Worm (Caenorhabditis elegans): ENCODE measurements around the gene F32D8.2.

Gene F32D8.2

ce11 chrV:10887564-10887963 is 4.0 kb downstream of the F32D8.2 start:
- TF ChIP-seq nhr-77 (tag; optimal IDR thresholded peaks at IDR 0.05) (no peak), efl-1 (optimal IDR thresholded peaks at IDR 0.05) (no peak), efl-1 (GFP tag; optimal IDR thresholded peaks at IDR 0.05 in 1 of 2) (peak in 1 of 2 experiments; percentile 89), nhr-84 (tag; optimal IDR thresholded peaks at IDR 0.05) (no peak), nhr-90 (tag; optimal IDR thresholded peaks at IDR 0.05; ENCODE audit: poor library complexity) (peak; percentile 28), nhr-76 (tag; optimal IDR thresholded peaks at IDR 0.05) (no peak), snu-23 (GFP tag; optimal IDR thresholded peaks at IDR 0.05) (no peak), nhr-71 (tag; optimal IDR thresholded peaks at IDR 0.05) (peak; percentile 34), aha-1 (tag; optimal IDR thresholded peaks at IDR 0.05) (no peak), alr-1 (tag; optimal IDR thresholded peaks at IDR 0.05; ENCODE audit: borderline replicate concordance) (no peak), dsc-1 (tag; optimal IDR thresholded peaks at IDR 0.05) (no peak), irx-1 (tag; optimal IDR thresholded peaks at IDR 0.05) (no peak), pqm-1 (tag; optimal IDR thresholded peaks at IDR 0.05) (no peak), ceh-90 (tag; optimal IDR thresholded peaks at IDR 0.05) (no peak), xbp-1 (tag; optimal IDR thresholded peaks at IDR 0.05) (no peak), tlp-1 (tag; optimal IDR thresholded peaks at IDR 0.05) (no peak), grh-1 (GFP tag; IDR thresholded peaks at IDR 0.05) (no peak), nhr-47 (tag; optimal IDR thresholded peaks at IDR 0.05) (peak; percentile 6), nhr-85 (tag) (peak; percentile 30), ama-1 (optimal IDR thresholded peaks at IDR 0.05) (peak; percentile 15), unc-86 (tag; optimal IDR thresholded peaks at IDR 0.05) (no peak), F16B12.6 (tag; optimal IDR thresholded peaks at IDR 0.05) (no peak), mef-2 (tag; optimal IDR thresholded peaks at IDR 0.05) (no peak), lin-35 (GFP tag; optimal IDR thresholded peaks at IDR 0.05) (peak in 1 of 2 experiments; percentile 9), ztf-4 (tag; optimal IDR thresholded peaks at IDR 0.05) (no peak), lsy-2 (tag; optimal IDR thresholded peaks at IDR 0.05) (peak in 1 of 2 experiments; percentile 3), C16A3.4 (tag; optimal IDR thresholded peaks at IDR 0.05) (peak; percentile 49)

- TF ChIP-seq aly-2 (tag; optimal IDR thresholded peaks at IDR 0.05) (peak; percentile 48), fkh-8 (tag; optimal IDR thresholded peaks at IDR 0.05) (no peak), dsc-1 (tag; optimal IDR thresholded peaks at IDR 0.05) (peak; percentile 56)
Observed at ce11 chrV:10888153-10888552, 4.6 kb downstream of the F32D8.2 start.

- TF ChIP-seq efl-3 (GFP tag; optimal IDR thresholded peaks at IDR 0.05), result no peak
- TF ChIP-seq efl-1 (optimal IDR thresholded peaks at IDR 0.05), result no peak
- TF ChIP-seq efl-1 (GFP tag; optimal IDR thresholded peaks at IDR 0.05 in 1 of 2), result peak in 1 of 2 experiments; percentile 83
Observed at ce11 chrV:10889036-10889435, 5.5 kb downstream of the F32D8.2 start, which contains the start of gene F32D8.11. TSS of gene F32D8.11 (minus strand) at chrV:10889136.

- TF ChIP-seq nhr-19 (GFP tag; conservative IDR thresholded peaks at IDR 0.05) (peak; percentile 9; the same call in 1 of the 2 replicates), hlh-17 (GFP tag; optimal IDR thresholded peaks at IDR 0.05; ENCODE audit: borderline replicate concordance) (no peak)
Observed at ce11 chrV:10889774-10890173, 6.2 kb downstream of the F32D8.2 start.

ce11 chrV:10890980-10891379 is 7.4 kb downstream of the F32D8.2 start, which contains the start of gene F32D8.12:
TSS of gene F32D8.12 (minus strand) at chrV:10891027.
- TF ChIP-seq rnt-1 (tag; optimal IDR thresholded peaks at IDR 0.05) (peak; percentile 37), ama-1 (optimal IDR thresholded peaks at IDR 0.05) (peak; percentile 44), unc-130 (tag; optimal IDR thresholded peaks at IDR 0.05) (peak; percentile 57), mef-2 (tag; optimal IDR thresholded peaks at IDR 0.05) (no peak), lir-3 (tag; optimal IDR thresholded peaks at IDR 0.05; ENCODE audit: poor library complexity) (peak; percentile 18), nhr-85 (tag) (peak; percentile 65), lin-14 (GFP tag; optimal IDR thresholded peaks at IDR 0.05) (peak; percentile 61), C34B4.2 (tag; optimal IDR thresholded peaks at IDR 0.05) (no peak), dsc-1 (tag; optimal IDR thresholded peaks at IDR 0.05) (peak; percentile 19), lsy-2 (tag; optimal IDR thresholded peaks at IDR 0.05) (peak; percentile 33 to 45), nhr-20 (tag; optimal IDR thresholded peaks at IDR 0.05) (peak; percentile 82), zip-4 (GFP tag; optimal IDR thresholded peaks at IDR 0.05) (no peak), lin-13 (GFP tag; optimal IDR thresholded peaks at IDR 0.05) (peak; percentile 9), hpl-2 (GFP tag; optimal IDR thresholded peaks at IDR 0.05) (no peak), mab-9 (GFP tag; IDR thresholded peaks at IDR 0.05) (no peak), fkh-8 (tag; optimal IDR thresholded peaks at IDR 0.05) (no peak), mdl-1 (tag; optimal IDR thresholded peaks at IDR 0.05) (peak in 1 of 2 experiments; percentile 10), dpl-1 (GFP tag; optimal IDR thresholded peaks at IDR 0.05) (peak in 2 of 3 experiments; percentile 11 to 17), nhr-19 (GFP tag; conservative IDR thresholded peaks at IDR 0.05) (peak; percentile 74), elt-2 (tag; optimal IDR thresholded peaks at IDR 0.05) (peak; percentile 42), nhr-90 (tag; optimal IDR thresholded peaks at IDR 0.05; ENCODE audit: poor library complexity) (peak; percentile 41), skn-1 (tag; optimal IDR thresholded peaks at IDR 0.05) (no peak), lin-35 (GFP tag; optimal IDR thresholded peaks at IDR 0.05) (peak; percentile 23 to 59)
